Fruit fly (Drosophila melanogaster) whole organism, embryonic: Measurements from ENCODE around the gene CG13949.

Source experiments
- Bgb ChIP-seq: fragments of 200-800 bp; sonication (Bioruptor generic); IDR thresholded peaks from 2 replicates; pipeline ENCODE4 v1.3.6; 2022; ENCODE audit warnings: missing biosample characterization, missing genetic modification characterization; ENCODE audit not compliant: partially characterized antibody
- CG11247 ChIP-seq: fragments of 200-800 bp; sonication (Bioruptor generic); IDR thresholded peaks from 2 replicates; pipeline ENCODE4 v1.3.6; 2022; ENCODE audit warnings: missing biosample characterization, missing genetic modification characterization
- CG11723 ChIP-seq: fragments of 200-800 bp; sonication (Bioruptor generic); optimal IDR thresholded peaks from 2 replicates; lab custom pipeline; 2017; ENCODE audit warnings: missing biosample characterization, mild to moderate bottlenecking, missing genetic modification characterization
- CG12236 ChIP-seq: fragments of 200-800 bp; sonication (Bioruptor generic); optimal IDR thresholded peaks from 2 replicates; lab custom pipeline; 2016; ENCODE audit warnings: missing biosample characterization, missing genetic modification characterization
- CG14710 ChIP-seq: fragments of 200-800 bp; sonication (Bioruptor generic); optimal IDR thresholded peaks from 3 replicates; lab custom pipeline; 2019; ENCODE audit warnings: missing biosample characterization, mild to moderate bottlenecking, missing genetic modification characterization, moderate library complexity
- CG17829 ChIP-seq: fragments of 200-800 bp; optimal IDR thresholded peaks from 2 replicates; lab custom pipeline; 2019; ENCODE audit warnings: missing biosample characterization, mild to moderate bottlenecking, missing genetic modification characterization, moderate library complexity
- CG1792 ChIP-seq: fragments of 200-800 bp; sonication (Bioruptor generic); optimal IDR thresholded peaks from 2 replicates; lab custom pipeline; 2016; ENCODE audit warnings: missing biosample characterization, missing genetic modification characterization
- CG2202 ChIP-seq: fragments of 200-800 bp; sonication (Bioruptor generic); optimal IDR thresholded peaks from 2 replicates; lab custom pipeline; 2018; ENCODE audit warnings: missing biosample characterization, mild to moderate bottlenecking, missing genetic modification characterization
- CG2712 ChIP-seq: fragments of 200-800 bp; optimal IDR thresholded peaks from 3 replicates; lab custom pipeline; 2019; ENCODE audit warnings: missing biosample characterization, mild to moderate bottlenecking, missing genetic modification characterization, moderate library complexity
- CG3163 ChIP-seq: fragments of 200-800 bp; sonication (Bioruptor generic); optimal IDR thresholded peaks from 3 replicates; lab custom pipeline; 2016; ENCODE audit warnings: missing biosample characterization, missing genetic modification characterization
- CG33213 ChIP-seq: fragments of 200-800 bp; sonication (Bioruptor generic); optimal IDR thresholded peaks from 3 replicates; lab custom pipeline; 2016; ENCODE audit warnings: missing biosample characterization, missing genetic modification characterization
- CG34376 ChIP-seq: fragments of 200-800 bp; sonication (Bioruptor generic); optimal IDR thresholded peaks from 2 replicates; lab custom pipeline; 2018; ENCODE audit warnings: missing biosample characterization, mild to moderate bottlenecking, missing genetic modification characterization
- CG3838 ChIP-seq: fragments of 200-800 bp; sonication (Bioruptor generic); optimal IDR thresholded peaks from 3 replicates; lab custom pipeline; 2016; ENCODE audit warnings: missing biosample characterization, missing genetic modification characterization
- CG3847 ChIP-seq: fragments of 200-800 bp; sonication (Bioruptor generic); IDR thresholded peaks from 2 replicates; pipeline ENCODE4 v1.3.6; 2022; ENCODE audit warnings: missing biosample characterization, missing genetic modification characterization
- CG42726 ChIP-seq: fragments of 200-800 bp; sonication (Bioruptor generic); IDR thresholded peaks from 2 replicates; pipeline ENCODE4 v1.3.6; 2022; ENCODE audit warnings: missing biosample characterization, missing genetic modification characterization; ENCODE audit not compliant: partially characterized antibody
- CG4404 ChIP-seq: fragments of 200-800 bp; sonication (Bioruptor generic); IDR thresholded peaks from 2 replicates; pipeline ENCODE4 v1.3.6; 2022; ENCODE audit warnings: missing biosample characterization, missing genetic modification characterization
- CG8388 ChIP-seq: fragments of 200-800 bp; sonication (Bioruptor generic); optimal IDR thresholded peaks from 2 replicates; lab custom pipeline; 2019; ENCODE audit warnings: missing biosample characterization, mild to moderate bottlenecking, missing genetic modification characterization, moderate library complexity
- CoRest ChIP-seq: fragments of 200-800 bp; sonication (Bioruptor generic); optimal IDR thresholded peaks from 3 replicates; lab custom pipeline; 2018; ENCODE audit warnings: missing biosample characterization, mild to moderate bottlenecking, missing genetic modification characterization, moderate library complexity
- Dfd ChIP-seq, 2 experiments: fragments of >200 bp; optimal IDR thresholded peaks; 2 replicates each; lab custom pipeline; 2017; ENCODE audit warnings: missing biosample characterization in 2 of 2, missing genetic modification characterization in 2 of 2
- E2f2 ChIP-seq: fragments of 200-800 bp; sonication (Bioruptor generic); IDR thresholded peaks from 2 replicates; pipeline ENCODE4 v1.3.6; 2022; ENCODE audit warnings: missing biosample characterization, missing genetic modification characterization
- Eip74EF ChIP-seq, 2 experiments: fragments of 200-800 bp in 1 of 2; fragments of >200 bp in 1 of 2; sonication (Bioruptor generic) in 1 of 2; optimal IDR thresholded peaks; 2 replicates each; lab custom pipeline; 2017 to 2019; ENCODE audit warnings: missing biosample characterization in 2 of 2, missing genetic modification characterization in 2 of 2, mild to moderate bottlenecking in 1 of 2, moderate library complexity in 1 of 2
- H15 ChIP-seq: fragments of 200-800 bp; sonication (Bioruptor generic); IDR thresholded peaks from 3 replicates; pipeline ENCODE4 v1.3.6; 2022; ENCODE audit warnings: missing biosample characterization, missing genetic modification characterization
- HmgZ ChIP-seq: fragments of 200-800 bp; sonication (Bioruptor generic); optimal IDR thresholded peaks from 2 replicates; lab custom pipeline; 2018; ENCODE audit warnings: missing biosample characterization, mild to moderate bottlenecking, missing genetic modification characterization
- Hmr ChIP-seq: fragments of 200-800 bp; sonication (Bioruptor generic); optimal IDR thresholded peaks from 3 replicates; lab custom pipeline; 2017; ENCODE audit warnings: mild to moderate bottlenecking, missing biosample characterization, missing genetic modification reagents, missing genetic modification characterization
- Jarid2 ChIP-seq: fragments of 200-800 bp; sonication (Bioruptor generic); optimal IDR thresholded peaks from 3 replicates; lab custom pipeline; 2017; ENCODE audit warnings: mild to moderate bottlenecking, missing biosample characterization, missing genetic modification reagents, missing genetic modification characterization
- MESR4 ChIP-seq: fragments of 200-800 bp; sonication (Bioruptor generic); optimal IDR thresholded peaks from 2 replicates; lab custom pipeline; 2018; ENCODE audit warnings: missing biosample characterization, mild to moderate bottlenecking, missing genetic modification characterization, moderate library complexity
- Nf-YA ChIP-seq: fragments of 200-800 bp; sonication (Bioruptor generic); IDR thresholded peaks from 2 replicates; pipeline ENCODE4 v1.3.6; 2022; ENCODE audit warnings: missing biosample characterization, missing genetic modification characterization
- Nf-YC ChIP-seq: fragments of 200-800 bp; optimal IDR thresholded peaks from 3 replicates; lab custom pipeline; 2019; ENCODE audit warnings: missing biosample characterization, mild to moderate bottlenecking, missing genetic modification characterization, moderate library complexity
- Opbp ChIP-seq: fragments of 200-800 bp; sonication (Bioruptor generic); IDR thresholded peaks from 3 replicates; pipeline ENCODE4 v1.3.6; 2022; ENCODE audit warnings: missing biosample characterization, missing genetic modification characterization; ENCODE audit not compliant: partially characterized antibody
- Sry-δ ChIP-seq: fragments of 200-800 bp; sonication (Bioruptor generic); optimal IDR thresholded peaks from 2 replicates; lab custom pipeline; 2016; ENCODE audit warnings: missing biosample characterization, missing genetic modification characterization
- YL-1 ChIP-seq: fragments of 200-800 bp; sonication (Bioruptor generic); optimal IDR thresholded peaks from 3 replicates; lab custom pipeline; 2017; ENCODE audit warnings: missing biosample characterization, mild to moderate bottlenecking, missing genetic modification characterization
- dpn ChIP-seq, 2 experiments: fragments of 200-800 bp; sonication (Bioruptor generic); optimal IDR thresholded peaks; 3 replicates each; lab custom pipeline; 2016; ENCODE audit warnings: missing biosample characterization in 2 of 2, missing genetic modification characterization in 2 of 2
- grn ChIP-seq: fragments of 200-800 bp; sonication (Bioruptor generic); optimal IDR thresholded peaks from 3 replicates; lab custom pipeline; 2017; ENCODE audit warnings: missing biosample characterization, missing genetic modification characterization
- her ChIP-seq: fragments of 200-800 bp; sonication (Bioruptor generic); optimal IDR thresholded peaks from 2 replicates; lab custom pipeline; 2016; ENCODE audit warnings: missing biosample characterization, missing genetic modification characterization
- nmo ChIP-seq: fragments of 200-800 bp; sonication (Bioruptor generic); optimal IDR thresholded peaks from 2 replicates; lab custom pipeline; 2018; ENCODE audit warnings: missing biosample characterization, mild to moderate bottlenecking, missing genetic modification characterization, moderate library complexity
- odd ChIP-seq: fragments of 200-800 bp; sonication (Bioruptor generic); optimal IDR thresholded peaks from 2 replicates; lab custom pipeline; 2017; ENCODE audit warnings: missing biosample characterization, mild to moderate bottlenecking, missing genetic modification characterization
- otp ChIP-seq: fragments of 200-800 bp; sonication (Bioruptor generic); IDR thresholded peaks from 3 replicates; pipeline ENCODE4, ENCODE4 v1.3.6; 2022; ENCODE audit warnings: missing biosample characterization, missing genetic modification characterization
- sima ChIP-seq: fragments of 200-800 bp; sonication (Bioruptor generic); optimal IDR thresholded peaks from 2 replicates; lab custom pipeline; 2016; ENCODE audit warnings: missing biosample characterization, missing genetic modification characterization
- sug ChIP-seq: fragments of 200-800 bp; optimal IDR thresholded peaks from 2 replicates; lab custom pipeline; 2019; ENCODE audit warnings: missing biosample characterization, mild to moderate bottlenecking, missing genetic modification characterization, moderate library complexity
- trem ChIP-seq: fragments of 200-800 bp; optimal IDR thresholded peaks from 3 replicates; lab custom pipeline; 2019; ENCODE audit warnings: missing biosample characterization, mild to moderate bottlenecking, missing genetic modification characterization, moderate library complexity
- tup ChIP-seq: fragments of 200-800 bp; sonication (Bioruptor generic); optimal IDR thresholded peaks from 2 replicates; lab custom pipeline; 2016; ENCODE audit warnings: missing biosample characterization, mild to moderate bottlenecking, missing genetic modification characterization, moderate library complexity
- vfl ChIP-seq: fragments of 200-800 bp; sonication (Bioruptor generic); optimal IDR thresholded peaks from 2 replicates; lab custom pipeline; 2016; ENCODE audit warnings: missing biosample characterization, missing genetic modification characterization
- zf30C ChIP-seq: fragments of 200-800 bp; sonication (Bioruptor generic); optimal IDR thresholded peaks from 3 replicates; lab custom pipeline; 2018; ENCODE audit warnings: missing biosample characterization, mild to moderate bottlenecking, missing genetic modification characterization

CG13949 gene

dm6 chr2L:821242-821985, 33.7 kb upstream of the CG13949 start, which contains the start of gene CG3662 (continued):
- TF ChIP-seq CG2202 (tag; lab: Kevin White, UChicago): no peak
- TF ChIP-seq odd (GFP tag; lab: Kevin White, UChicago): no peak
- TF ChIP-seq CG3838 (GFP tag; lab: Kevin White, UChicago): no peak
- TF ChIP-seq CG33213: peak; percentile 22
- peak; percentile 29 for TF ChIP-seq CG2712
- TF ChIP-seq Jarid2 (GFP tag; lab: Kevin White, UChicago): no peak
- peak; percentile 72 for TF ChIP-seq CG3847
- TF ChIP-seq E2f2 (GFP tag; lab: Robert Waterston, UW): peak; percentile 99
- no peak for TF ChIP-seq vfl (GFP tag; lab: Kevin White, UChicago)
- no peak for TF ChIP-seq CG4404 (GFP tag; lab: Robert Waterston, UW)
- TF ChIP-seq CG8388 (GFP tag; lab: Kevin White, UChicago): no peak
- peak; percentile 18 for TF ChIP-seq grn
- TF ChIP-seq CG11247 (GFP tag; lab: Robert Waterston, UW): no peak
- TF ChIP-seq CG12236: no peak
- TF ChIP-seq CG11723 (GFP tag; lab: Kevin White, UChicago): no peak
- peak; percentile 18; the same call in 1 of the 2 replicates for TF ChIP-seq Bgb (GFP tag; lab: Robert Waterston, UW)
- no peak for TF ChIP-seq H15
- peak; percentile 46 for TF ChIP-seq CG34376 (GFP tag; lab: Kevin White, UChicago)
- no peak for TF ChIP-seq CG3163 (GFP tag; lab: Kevin White, UChicago)
- peak; percentile 82 for TF ChIP-seq HmgZ
- TF ChIP-seq CG42726: peak; percentile 49; the same call in 1 of the 2 replicates
- TF ChIP-seq sug (tag; lab: Kevin White, UChicago): peak; percentile 36
- TF ChIP-seq CoRest (tag; lab: Kevin White, UChicago): peak; percentile 39
- no peak for TF ChIP-seq CG1792 (GFP tag; lab: Kevin White, UChicago)
- peak; percentile 47 for TF ChIP-seq Hmr (GFP tag; lab: Kevin White, UChicago)
- TF ChIP-seq CG17829: peak; percentile 7
- TF ChIP-seq CG14710 (tag; lab: Kevin White, UChicago): peak; percentile 63
- TF ChIP-seq Nf-YC (tag; lab: Kevin White, UChicago): peak; percentile 20
- no peak for TF ChIP-seq otp (GFP tag; lab: Robert Waterston, UW)
- TF ChIP-seq her (GFP tag; lab: Kevin White, UChicago): peak; percentile 60
- peak; percentile 17 for TF ChIP-seq nmo (GFP tag; lab: Kevin White, UChicago)
- TF ChIP-seq Sry-δ (GFP tag; lab: Kevin White, UChicago): peak; percentile 49
- peak in 1 of 2 experiments; percentile 6 for TF ChIP-seq dpn (GFP tag; optimal IDR thresholded peaks at IDR 0.05; lab: Kevin White, UChicago)
- TF ChIP-seq zf30C (GFP tag; lab: Kevin White, UChicago): peak; percentile 4
- TF ChIP-seq trem: peak; percentile 76
- peak; percentile 97 for TF ChIP-seq MESR4 (GFP tag; lab: Kevin White, UChicago)
- no peak for TF ChIP-seq Eip74EF (GFP tag; optimal IDR thresholded peaks at IDR 0.05; lab: Kevin White, UChicago)
- TF ChIP-seq Dfd (GFP tag; optimal IDR thresholded peaks at IDR 0.05; lab: Kevin White, UChicago): no peak
- no peak for TF ChIP-seq Nf-YA (GFP tag; lab: Robert Waterston, UW)
- TF ChIP-seq sima (GFP tag; lab: Kevin White, UChicago): no peak
- no peak for TF ChIP-seq tup (GFP tag; lab: Kevin White, UChicago)
- TF ChIP-seq Opbp (GFP tag; lab: Robert Waterston, UW): peak; percentile 64; the same call in 2 of the 3 replicates
- peak; percentile 77 for TF ChIP-seq YL-1 (GFP tag; lab: Kevin White, UChicago)
